Worm (Caenorhabditis elegans) whole organism, early embryonic: ENCODE measurements around the gene Y26E6A.3.

Experiments used
- B0310.2 ChIP-seq: sonication (generic microtip); optimal IDR thresholded peaks from 2 replicates; lab custom pipeline; 2016; ENCODE audit warnings: mild to moderate bottlenecking, missing genetic modification characterization, missing compliant biosample characterization
- aly-1 ChIP-seq: sonication (generic microtip); optimal IDR thresholded peaks from 2 replicates; lab custom pipeline; 2016; ENCODE audit warnings: missing genetic modification characterization, missing compliant biosample characterization
- ama-1 ChIP-seq: fragments of 150-350 bp; optimal IDR thresholded peaks from 2 replicates; lab custom pipeline; 2014
- ceh-13 ChIP-seq: fragments of 200-800 bp; sonication (Bioruptor generic); optimal IDR thresholded peaks from 2 replicates; lab custom pipeline; 2018; ENCODE audit warnings: mild to moderate bottlenecking, missing genetic modification characterization, missing compliant biosample characterization
- ceh-36 ChIP-seq: sonication (generic microtip); optimal IDR thresholded peaks from 2 replicates; lab custom pipeline; 2016; ENCODE audit warnings: missing genetic modification characterization, inconsistent platforms, missing compliant biosample characterization
- ets-7 ChIP-seq: sonication (generic microtip); optimal IDR thresholded peaks from 2 replicates; lab custom pipeline; 2016; ENCODE audit warnings: missing genotype, missing genetic modification characterization, missing compliant biosample characterization
- hmbx-1 ChIP-seq: sonication (generic microtip); optimal IDR thresholded peaks from 2 replicates; lab custom pipeline; 2016; ENCODE audit warnings: mild to moderate bottlenecking, missing genetic modification characterization, missing compliant biosample characterization
- hmg-4 ChIP-seq: fragments of 200-800 bp; sonication (Bioruptor generic); optimal IDR thresholded peaks from 2 replicates; lab custom pipeline; 2018; ENCODE audit warnings: mild to moderate bottlenecking, missing genetic modification characterization, missing compliant biosample characterization
- hnd-1 ChIP-seq: sonication (generic microtip); optimal IDR thresholded peaks from 2 replicates; lab custom pipeline; 2016; ENCODE audit warnings: missing genetic modification characterization, missing compliant biosample characterization
- sea-1 ChIP-seq: fragments of 200-800 bp; sonication (Bioruptor generic); conservative IDR thresholded peaks from 2 replicates; pipeline ENCODE4 v1.3.6; 2022; ENCODE audit warnings: missing genetic modification characterization, missing compliant biosample characterization
- tbx-11 ChIP-seq: fragments of 200-800 bp; sonication (Bioruptor generic); IDR thresholded peaks from 2 replicates; pipeline ENCODE4 v1.3.6; 2022; ENCODE audit warnings: missing genetic modification characterization, missing compliant biosample characterization
- tbx-37 ChIP-seq: fragments of 200-800 bp; sonication (Bioruptor generic); conservative IDR thresholded peaks from 2 replicates; pipeline ENCODE4 v1.3.6; 2022; ENCODE audit warnings: missing genetic modification reagents, missing genetic modification characterization, missing compliant biosample characterization
- tra-4 ChIP-seq: sonication (generic microtip); optimal IDR thresholded peaks from 2 replicates; lab custom pipeline; 2017; ENCODE audit warnings: missing genetic modification characterization, missing compliant biosample characterization

- TF ChIP-seq ets-7 (no peak), ama-1 (lab: Kevin White, UChicago) (no peak), tra-4 (tag; lab: Kevin White, UChicago) (no peak), hnd-1 (tag; lab: Kevin White, UChicago) (no peak), ceh-36 (tag; lab: Kevin White, UChicago) (no peak), B0310.2 (tag; lab: Kevin White, UChicago) (no peak), hmg-4 (no peak), hmbx-1 (tag; lab: Kevin White, UChicago) (no peak), tbx-11 (GFP tag; lab: Robert Waterston, UW) (no peak), tbx-37 (GFP tag; lab: Robert Waterston, UW) (no peak), sea-1 (GFP tag; lab: Robert Waterston, UW) (no peak), ceh-13 (no peak), aly-1 (tag; lab: Kevin White, UChicago) (no peak)
Measured at ce11 chrX:13952347-13952746, 42.6 kb upstream of the Y26E6A.3 start.
